Worm (Caenorhabditis elegans): ENCODE results near the gene T03F7.7.

The T03F7.7 gene

ce11 chrV:11326914-11327367 lies 15.7 kb downstream of the T03F7.7 start, which contains the start of gene tmed-10 (continued):
- TF ChIP-seq attf-5 (GFP tag; optimal IDR thresholded peaks at IDR 0.05), result peak; percentile 76
- no peak for TF ChIP-seq hlh-26 (GFP tag; conservative IDR thresholded peaks at IDR 0.05)
- TF ChIP-seq madf-3 (GFP tag; IDR thresholded peaks at IDR 0.05), result no peak
- TF ChIP-seq ztf-22 (GFP tag; optimal IDR thresholded peaks at IDR 0.05), result no peak
- 0 out of 2 replicates have a peak, but pooled peaks have one; percentile 13 for TF ChIP-seq attf-6 (GFP tag; IDR thresholded peaks at IDR 0.05)
- peak; percentile 44 for TF ChIP-seq ztf-18 (tag; optimal IDR thresholded peaks at IDR 0.05)
- peak; percentile 89 for TF ChIP-seq ceh-100 (GFP tag; IDR thresholded peaks at IDR 0.05)
- TF ChIP-seq aptf-2 (GFP tag; conservative IDR thresholded peaks at IDR 0.05), result peak; percentile 62; the same call in 1 of the 2 replicates
- peak; percentile 55 for TF ChIP-seq F33H1.4 (GFP tag; IDR thresholded peaks at IDR 0.05)
- no peak for TF ChIP-seq rpc-1 (optimal IDR thresholded peaks at IDR 0.05)
- TF ChIP-seq rpc-1 (tag; optimal IDR thresholded peaks at IDR 0.05), result no peak
- TF ChIP-seq Y67H2A.10 (GFP tag; conservative IDR thresholded peaks at IDR 0.05), result no peak
- no peak for TF ChIP-seq Y95B8A.8 (GFP tag; IDR thresholded peaks at IDR 0.05)
- no peak for TF ChIP-seq ZK185.1 (tag; optimal IDR thresholded peaks at IDR 0.05; ENCODE audit: poor library complexity, severe bottlenecking)
- TF ChIP-seq atf-7 (tag; optimal IDR thresholded peaks at IDR 0.05), result no peak
- TF ChIP-seq let-607 (tag; optimal IDR thresholded peaks at IDR 0.05), result peak; percentile 93 to 94
- TF ChIP-seq rec-8 (tag; optimal IDR thresholded peaks at IDR 0.05), result no peak
- TF ChIP-seq tbx-9 (tag; optimal IDR thresholded peaks at IDR 0.05; ENCODE audit: borderline replicate concordance), result no peak
- TF ChIP-seq nfyb-1 (GFP tag; IDR thresholded peaks at IDR 0.05), result peak; percentile 76
- no peak for TF ChIP-seq nfya-1 (tag; optimal IDR thresholded peaks at IDR 0.05; ENCODE audit: borderline replicate concordance, insufficient read depth)
- TF ChIP-seq nhr-80 (tag; optimal IDR thresholded peaks at IDR 0.05), result peak; percentile 59
- TF ChIP-seq xnd-1 (tag; optimal IDR thresholded peaks at IDR 0.05), result no peak
- TF ChIP-seq sdz-38 (tag; optimal IDR thresholded peaks at IDR 0.05), result no peak
- peak; percentile 78 for TF ChIP-seq ceh-91 (GFP tag; IDR thresholded peaks at IDR 0.05)
- no peak for TF ChIP-seq fkh-3 (tag; optimal IDR thresholded peaks at IDR 0.05)
- TF ChIP-seq madf-10 (tag; optimal IDR thresholded peaks at IDR 0.05), result no peak
- TF ChIP-seq lsl-1 (GFP tag; optimal IDR thresholded peaks at IDR 0.05), result peak; percentile 64
- peak; percentile 51 for TF ChIP-seq tbp1 (GFP tag; optimal IDR thresholded peaks at IDR 0.05)
- TF ChIP-seq F22D6.2 (tag; optimal IDR thresholded peaks at IDR 0.05), result no peak
- peak; percentile 63 for TF ChIP-seq lin-54 (GFP tag; optimal IDR thresholded peaks at IDR 0.05)
- TF ChIP-seq C17E4.6 (GFP tag; IDR thresholded peaks at IDR 0.05), result no peak
- TF ChIP-seq snpc-1.1 (tag; optimal IDR thresholded peaks at IDR 0.05; ENCODE audit: insufficient read depth), result no peak
- no peak for TF ChIP-seq tlf-1 (GFP tag; optimal IDR thresholded peaks at IDR 0.05)
- TF ChIP-seq B0019.2 (GFP tag; conservative IDR thresholded peaks at IDR 0.05), result peak; percentile 38; the same call in 1 of the 2 replicates
- peak; percentile 48 for TF ChIP-seq efl-1 (GFP tag; optimal IDR thresholded peaks at IDR 0.05)
- peak; percentile 96 for TF ChIP-seq mcd-1 (GFP tag; IDR thresholded peaks at IDR 0.05)
- TF ChIP-seq egrh-3 (GFP tag; IDR thresholded peaks at IDR 0.05), result 0 out of 2 replicates have a peak, but pooled peaks have one; percentile 7
- TF ChIP-seq ccch-3 (GFP tag; optimal IDR thresholded peaks at IDR 0.05), result no peak
- TF ChIP-seq ets-4 (GFP tag; optimal IDR thresholded peaks at IDR 0.05), result no peak
- peak; percentile 97 for TF ChIP-seq dox-1 (GFP tag; IDR thresholded peaks at IDR 0.05)
- TF ChIP-seq F52B5.7 (tag; optimal IDR thresholded peaks at IDR 0.05), result no peak
- TF ChIP-seq B0261.1 (tag; optimal IDR thresholded peaks at IDR 0.05), result no peak
- peak; percentile 88 for TF ChIP-seq D2030.7 (GFP tag; IDR thresholded peaks at IDR 0.05)
- no peak for TF ChIP-seq nfya-2 (GFP tag; IDR thresholded peaks at IDR 0.05)
- peak; percentile 77 for TF ChIP-seq hmg-1.2 (GFP tag; IDR thresholded peaks at IDR 0.05)
- no peak for TF ChIP-seq dpl-1 (GFP tag; optimal IDR thresholded peaks at IDR 0.05)
- no peak for TF ChIP-seq athp-1 (tag; optimal IDR thresholded peaks at IDR 0.05)
- TF ChIP-seq Y79H2A.3 (GFP tag; conservative IDR thresholded peaks at IDR 0.05), result 0 out of 2 replicates have a peak, but pooled peaks have one; percentile 37

Measured in whole organism, young adult.